Worm (Caenorhabditis elegans) whole organism, L1 larva: Measurements from ENCODE around the gene inx-8.
A peak's percentile ranks its signal among the peaks of the same experiment; 100 is the strongest.

Experiments
- F16B12.6 ChIP-seq: fragments of 150-350 bp; optimal IDR thresholded peaks from 2 replicates; lab custom pipeline; 2014; ENCODE audit warnings: missing biosample characterization, missing genetic modification characterization
- alr-1 ChIP-seq: fragments of 200-800 bp; sonication (Bioruptor generic); optimal IDR thresholded peaks from 2 replicates; lab custom pipeline; 2018; ENCODE audit warnings: borderline replicate concordance, mild to moderate bottlenecking, missing genetic modification characterization, missing compliant biosample characterization
- blmp-1 ChIP-seq: fragments of 150-350 bp; optimal IDR thresholded peaks from 2 replicates; lab custom pipeline; 2014; ENCODE audit warnings: missing biosample characterization, missing genetic modification characterization
- ceh-8 ChIP-seq: fragments of 200-800 bp; sonication (Bioruptor generic); optimal IDR thresholded peaks from 2 replicates; lab custom pipeline; 2018; ENCODE audit warnings: mild to moderate bottlenecking, missing genetic modification characterization, moderate library complexity, missing compliant biosample characterization
- ces-1 ChIP-seq: fragments of 150-350 bp; optimal IDR thresholded peaks from 2 replicates; lab custom pipeline; 2014; ENCODE audit warnings: missing biosample characterization, missing genetic modification reagents, missing genetic modification characterization
- dpl-1 ChIP-seq, 3 experiments: fragments of 150-350 bp in 2 of 3; sonication (generic microtip) in 1 of 3; optimal IDR thresholded peaks; 2 replicates each; lab custom pipeline; 2014 to 2017; ENCODE audit warnings: missing biosample characterization in 3 of 3, missing genetic modification characterization in 3 of 3, missing genetic modification reagents in 3 of 3
- efl-1 ChIP-seq, 4 experiments: fragments of 150-350 bp; optimal IDR thresholded peaks in 3 of 4; peaks in 1 of 4; 1 replicate in 1 of 4; 2 replicates in 3 of 4; lab custom pipeline; 2014; ENCODE audit warnings: missing biosample characterization in 2 of 4, missing genetic modification characterization in 2 of 4, missing genetic modification reagents in 2 of 4
- egl-13 ChIP-seq: sonication (generic microtip); optimal IDR thresholded peaks from 2 replicates; lab custom pipeline; 2016; ENCODE audit warnings: missing genotype, missing genetic modification reagents, missing genetic modification characterization, missing compliant biosample characterization
- elt-2 ChIP-seq: sonication (generic microtip); optimal IDR thresholded peaks from 2 replicates; lab custom pipeline; 2016; ENCODE audit warnings: missing genetic modification characterization, mild to moderate bottlenecking, inconsistent platforms, missing compliant biosample characterization, missing genetic modification reagents
- elt-3 ChIP-seq, 6 experiments: fragments of 150-350 bp in 1 of 6; sonication (generic microtip); optimal IDR thresholded peaks; 2 replicates each; lab custom pipeline; 2017 to 2018; ENCODE audit warnings: missing biosample characterization in 6 of 6, missing genetic modification characterization in 6 of 6, inconsistent platforms in 1 of 6
- fkh-8 ChIP-seq: sonication (generic microtip); optimal IDR thresholded peaks from 2 replicates; lab custom pipeline; 2016; ENCODE audit warnings: mild to moderate bottlenecking, missing genetic modification characterization, missing compliant biosample characterization
- fos-1 ChIP-seq: fragments of 150-350 bp; optimal IDR thresholded peaks from 2 replicates; lab custom pipeline; 2014; ENCODE audit warnings: missing biosample characterization, missing genetic modification characterization
- grh-1 ChIP-seq: fragments of 200-800 bp; sonication (Bioruptor generic); IDR thresholded peaks from 2 replicates; pipeline ENCODE4 v1.3.6; 2022; ENCODE audit warnings: missing genetic modification reagents, missing genetic modification characterization, missing compliant biosample characterization
- hpl-2 ChIP-seq: fragments of 150-350 bp; optimal IDR thresholded peaks from 2 replicates; lab custom pipeline; 2014; ENCODE audit warnings: missing biosample characterization, missing genetic modification reagents, missing genetic modification characterization
- isw-1 ChIP-seq: fragments of 200-800 bp; sonication (Bioruptor generic); IDR thresholded peaks from 2 replicates; pipeline ENCODE4 v1.3.6; 2022; ENCODE audit warnings: missing genetic modification characterization, missing compliant biosample characterization
- jun-1 ChIP-seq: fragments of 150-350 bp; optimal IDR thresholded peaks from 2 replicates; lab custom pipeline; 2014; ENCODE audit warnings: missing biosample characterization, missing genetic modification reagents, missing genetic modification characterization
- lin-35 ChIP-seq, 2 experiments: fragments of 150-350 bp; optimal IDR thresholded peaks; 2 replicates each; lab custom pipeline; 2014; ENCODE audit warnings: missing biosample characterization in 2 of 2, missing genetic modification characterization in 2 of 2, missing genetic modification reagents in 2 of 2
- lsy-2 ChIP-seq, 2 experiments: fragments of 150-350 bp; optimal IDR thresholded peaks; 2 replicates each; lab custom pipeline; 2014; ENCODE audit warnings: missing biosample characterization in 2 of 2, missing genetic modification characterization in 2 of 2
- mef-2 ChIP-seq: fragments of 150-350 bp; optimal IDR thresholded peaks from 2 replicates; lab custom pipeline; 2014; ENCODE audit warnings: missing biosample characterization, missing genetic modification characterization
- nhr-11 ChIP-seq: fragments of 150-350 bp; optimal IDR thresholded peaks from 2 replicates; lab custom pipeline; 2014; ENCODE audit warnings: missing biosample characterization, missing genetic modification characterization
- nhr-12 ChIP-seq: sonication (generic microtip); optimal IDR thresholded peaks from 2 replicates; lab custom pipeline; 2017; ENCODE audit warnings: missing biosample characterization, missing genetic modification characterization
- nhr-237 ChIP-seq: fragments of 150-350 bp; optimal IDR thresholded peaks from 2 replicates; lab custom pipeline; 2014; ENCODE audit warnings: missing biosample characterization, missing genetic modification characterization
- nhr-71 ChIP-seq: sonication (generic microtip); optimal IDR thresholded peaks from 2 replicates; lab custom pipeline; 2016; ENCODE audit warnings: mild to moderate bottlenecking, missing genetic modification characterization, moderate library complexity, missing compliant biosample characterization
- nhr-76 ChIP-seq: sonication (generic microtip); optimal IDR thresholded peaks from 2 replicates; lab custom pipeline; 2017; ENCODE audit warnings: missing biosample characterization, missing genetic modification characterization
- nhr-90 ChIP-seq: sonication (generic microtip); optimal IDR thresholded peaks from 2 replicates; lab custom pipeline; 2016; ENCODE audit warnings: mild to moderate bottlenecking, missing genetic modification characterization, missing compliant biosample characterization; ENCODE audit not compliant: poor library complexity
- pax-3 ChIP-seq: fragments of 200-800 bp; sonication (Bioruptor generic); optimal IDR thresholded peaks from 2 replicates; lab custom pipeline; 2018; ENCODE audit warnings: mild to moderate bottlenecking, missing genetic modification characterization, moderate library complexity, missing compliant biosample characterization
- skn-1 ChIP-seq: fragments of 150-350 bp; optimal IDR thresholded peaks from 2 replicates; lab custom pipeline; 2014; ENCODE audit warnings: missing biosample characterization, missing genetic modification characterization
- snpc-4 ChIP-seq: fragments of 150-350 bp; optimal IDR thresholded peaks from 2 replicates; lab custom pipeline; 2014; ENCODE audit warnings: missing biosample characterization, missing genetic modification characterization
- snu-23 ChIP-seq: sonication (generic microtip); optimal IDR thresholded peaks from 2 replicates; lab custom pipeline; 2016; ENCODE audit warnings: missing genetic modification characterization, missing compliant biosample characterization
- sox-4 ChIP-seq: sonication (generic microtip); optimal IDR thresholded peaks from 2 replicates; lab custom pipeline; 2016; ENCODE audit warnings: missing genetic modification characterization, missing compliant biosample characterization
- sup-37 ChIP-seq: fragments of 200-800 bp; sonication (Bioruptor generic); optimal IDR thresholded peaks from 2 replicates; lab custom pipeline; 2018; ENCODE audit warnings: mild to moderate bottlenecking, missing genetic modification characterization, missing compliant biosample characterization
- tlp-1 ChIP-seq: fragments of 150-350 bp; optimal IDR thresholded peaks from 2 replicates; lab custom pipeline; 2014; ENCODE audit warnings: missing biosample characterization, missing genetic modification characterization
- unc-30 ChIP-seq: sonication (generic microtip); optimal IDR thresholded peaks from 2 replicates; lab custom pipeline; 2017; ENCODE audit warnings: missing biosample characterization, missing genetic modification characterization
- unc-62 ChIP-seq: fragments of 150-350 bp; optimal IDR thresholded peaks from 2 replicates; lab custom pipeline; 2014; ENCODE audit warnings: missing biosample characterization, missing genetic modification reagents, missing genetic modification characterization
- unc-86 ChIP-seq: sonication (generic microtip); optimal IDR thresholded peaks from 2 replicates; lab custom pipeline; 2016; ENCODE audit warnings: missing genetic modification characterization, missing compliant biosample characterization
- xbp-1 ChIP-seq: sonication (generic microtip); optimal IDR thresholded peaks from 2 replicates; lab custom pipeline; 2016; ENCODE audit warnings: missing genetic modification characterization, missing compliant biosample characterization

Gene inx-8

ce11 chrIV:11651965-11652453 is 21.6 kb upstream of the inx-8 start, which contains the start of the genes acl-3 and ndub-6:
TSS of gene acl-3 (minus strand) at chrIV:11652023.
TSS of gene ndub-6 (plus strand) at chrIV:11652403.
- TF ChIP-seq lin-35 (GFP tag; optimal IDR thresholded peaks at IDR 0.05; lab: Kevin White, UChicago) (peak in 1 of 2 experiments; percentile 11), dpl-1 (GFP tag; optimal IDR thresholded peaks at IDR 0.05; lab: Kevin White, UChicago) (peak in 1 of 3 experiments; percentile 11), snu-23 (GFP tag; lab: Kevin White, UChicago) (peak; percentile 20), pax-3 (tag; lab: Kevin White, UChicago) (no peak), lsy-2 (tag; optimal IDR thresholded peaks at IDR 0.05; lab: Kevin White, UChicago) (peak in 1 of 2 experiments; percentile 24)

- no peak for TF ChIP-seq unc-62 (GFP tag; lab: Kevin White, UChicago)
- peak in 1 of 2 experiments; percentile 26 for TF ChIP-seq lsy-2 (tag; optimal IDR thresholded peaks at IDR 0.05; lab: Kevin White, UChicago)
Observed at ce11 chrIV:11655370-11655769, 18.3 kb upstream of the inx-8 start, which contains the start of gene ent-1. TSS of gene ent-1 (minus strand) at chrIV:11655470.

ce11 chrIV:11656144-11656780 is 17.4 kb upstream of the inx-8 start, which contains the start of gene ZK809.5:
TSS of gene ZK809.5 (plus strand) at chrIV:11656730.
- TF ChIP-seq lsy-2 (tag; optimal IDR thresholded peaks at IDR 0.05; lab: Kevin White, UChicago), result peak in 1 of 2 experiments; percentile 41
- no peak for TF ChIP-seq fos-1 (tag; lab: Kevin White, UChicago)
- peak in 1 of 2 experiments; percentile 10 for TF ChIP-seq lin-35 (GFP tag; optimal IDR thresholded peaks at IDR 0.05; lab: Kevin White, UChicago)
- TF ChIP-seq egl-13, result no peak
- TF ChIP-seq efl-1 (optimal IDR thresholded peaks at IDR 0.05; lab: Kevin White, UChicago), result no peak
- TF ChIP-seq efl-1 (GFP tag; optimal IDR thresholded peaks at IDR 0.05 in 1 of 2; lab: Kevin White, UChicago), result peak in 1 of 2 experiments; percentile 72
- peak in 1 of 3 experiments; percentile 20 for TF ChIP-seq dpl-1 (GFP tag; optimal IDR thresholded peaks at IDR 0.05; lab: Kevin White, UChicago)
- TF ChIP-seq unc-30 (tag; lab: Kevin White, UChicago), result no peak
- no peak for TF ChIP-seq elt-3 (tag; optimal IDR thresholded peaks at IDR 0.05; lab: Kevin White, UChicago)
- TF ChIP-seq unc-86 (tag; lab: Kevin White, UChicago), result no peak
- peak; percentile 13 for TF ChIP-seq skn-1 (tag; lab: Kevin White, UChicago)
- peak; percentile 24 for TF ChIP-seq blmp-1 (tag; lab: Kevin White, UChicago)
- TF ChIP-seq sox-4 (tag; lab: Kevin White, UChicago), result no peak
- TF ChIP-seq nhr-71, result peak; percentile 0
- TF ChIP-seq elt-2 (tag; lab: Kevin White, UChicago), result no peak

- TF ChIP-seq dpl-1 (GFP tag; optimal IDR thresholded peaks at IDR 0.05; lab: Kevin White, UChicago) (no peak), snpc-4 (tag; lab: Kevin White, UChicago) (no peak), xbp-1 (tag; lab: Kevin White, UChicago) (no peak), hpl-2 (no peak), fkh-8 (tag; lab: Kevin White, UChicago) (no peak), grh-1 (no peak), nhr-237 (tag; lab: Kevin White, UChicago) (no peak), ceh-8 (no peak), tlp-1 (tag; lab: Kevin White, UChicago) (no peak), blmp-1 (tag; lab: Kevin White, UChicago) (no peak)
- TF ChIP-seq, all 84 proteins: peak for 0
Observed at ce11 chrIV:11659794-11660312, 13.8 kb upstream of the inx-8 start, which contains the start of gene ZK792.1. TSS of gene ZK792.1 (plus strand) at chrIV:11659844.

- TF ChIP-seq sup-37 (GFP tag; lab: Kevin White, UChicago) (no peak), fkh-8 (tag; lab: Kevin White, UChicago) (no peak), mef-2 (tag; lab: Kevin White, UChicago) (no peak), nhr-71 (no peak), nhr-76 (tag; lab: Kevin White, UChicago) (no peak), lin-35 (GFP tag; optimal IDR thresholded peaks at IDR 0.05; lab: Kevin White, UChicago) (no peak), xbp-1 (tag; lab: Kevin White, UChicago) (no peak), ces-1 (GFP tag; lab: Kevin White, UChicago) (no peak), isw-1 (GFP tag; lab: Robert Waterston, UW) (no peak), F16B12.6 (tag; lab: Kevin White, UChicago) (no peak), alr-1 (no peak), nhr-90 (tag; lab: Kevin White, UChicago) (no peak), nhr-11 (tag; lab: Kevin White, UChicago) (no peak), nhr-12 (tag; lab: Kevin White, UChicago) (no peak), jun-1 (tag; lab: Kevin White, UChicago) (no peak), unc-86 (tag; lab: Kevin White, UChicago) (no peak)
Observed at ce11 chrIV:11665010-11665409, 8.6 kb upstream of the inx-8 start, which contains the start of gene ZK809.9. TSS of gene ZK809.9 (plus strand) at chrIV:11665310.
